Worm (Caenorhabditis elegans) whole organism, young adult: ENCODE results near the gene ifg-1.

Experiments used
- B0035.1 ChIP-seq: sonication (generic microtip); optimal IDR thresholded peaks from 2 replicates; lab custom pipeline; 2016; ENCODE audit warnings: missing genetic modification characterization, mild to moderate bottlenecking, missing compliant biosample characterization, missing genotype, missing genetic modification reagents
- F33H1.4 ChIP-seq: fragments of 200-800 bp; sonication (Bioruptor generic); IDR thresholded peaks from 2 replicates; pipeline ENCODE4 v1.3.6; 2022; ENCODE audit warnings: missing genetic modification reagents, missing genetic modification characterization, missing compliant biosample characterization
- F49E8.2 ChIP-seq: sonication (generic microtip); optimal IDR thresholded peaks from 3 replicates; lab custom pipeline; 2017; ENCODE audit warnings: missing genetic modification characterization, mild to moderate bottlenecking, missing compliant biosample characterization, antibody characterized with exemption, moderate library complexity; ENCODE audit not compliant: insufficient read depth
- aptf-3 ChIP-seq: fragments of 200-800 bp; sonication (Bioruptor generic); IDR thresholded peaks from 2 replicates; pipeline ENCODE4 v1.3.6; 2022; ENCODE audit warnings: missing genetic modification characterization, missing compliant biosample characterization
- athp-1 ChIP-seq: sonication (generic microtip); optimal IDR thresholded peaks from 2 replicates; lab custom pipeline; 2017; ENCODE audit warnings: mild to moderate bottlenecking, missing genetic modification characterization, missing compliant biosample characterization
- bed-1 ChIP-seq: fragments of 200-800 bp; sonication (Bioruptor generic); IDR thresholded peaks from 2 replicates; pipeline ENCODE4 v1.3.6; 2022; ENCODE audit warnings: missing genetic modification reagents, missing genetic modification characterization, missing compliant biosample characterization
- efl-1 ChIP-seq: fragments of 150-350 bp; optimal IDR thresholded peaks from 2 replicates; lab custom pipeline; 2014; ENCODE audit warnings: missing biosample characterization, missing genetic modification reagents, missing genetic modification characterization
- hlh-12 ChIP-seq: sonication (generic microtip); optimal IDR thresholded peaks from 2 replicates; lab custom pipeline; 2016; ENCODE audit warnings: missing genetic modification characterization, missing compliant biosample characterization
- hmg-20 ChIP-seq: fragments of 200-800 bp; sonication (Bioruptor generic); IDR thresholded peaks from 2 replicates; pipeline ENCODE4 v1.3.6; 2022; ENCODE audit warnings: missing genetic modification reagents, missing genetic modification characterization, missing compliant biosample characterization
- let-526 ChIP-seq: fragments of 200-800 bp; sonication (Bioruptor generic); IDR thresholded peaks from 2 replicates; pipeline ENCODE4 v1.3.6; 2022; ENCODE audit warnings: missing genetic modification reagents, missing genetic modification characterization, missing compliant biosample characterization
- madf-6 ChIP-seq: fragments of 200-800 bp; sonication (Bioruptor generic); IDR thresholded peaks from 2 replicates; pipeline ENCODE4 v1.3.6; 2022; ENCODE audit warnings: missing genetic modification reagents, missing genetic modification characterization, missing compliant biosample characterization
- mcd-1 ChIP-seq: fragments of 200-800 bp; sonication (Bioruptor generic); IDR thresholded peaks from 2 replicates; pipeline ENCODE4 v1.3.6; 2022; ENCODE audit warnings: missing genetic modification reagents, missing genetic modification characterization, missing compliant biosample characterization
- nfya-2 ChIP-seq: fragments of 200-800 bp; sonication (Bioruptor generic); IDR thresholded peaks from 2 replicates; pipeline ENCODE4 v1.3.6; 2022; ENCODE audit warnings: missing genetic modification reagents, missing genetic modification characterization, missing compliant biosample characterization
- sea-2 ChIP-seq: fragments of 200-800 bp; sonication (Bioruptor generic); IDR thresholded peaks from 2 replicates; pipeline ENCODE4 v1.3.6; 2022; ENCODE audit warnings: missing genetic modification characterization, missing compliant biosample characterization

- TF ChIP-seq efl-1 (GFP tag; lab: Kevin White, UChicago): no peak
- no peak for TF ChIP-seq let-526 (GFP tag; lab: Robert Waterston, UW)
- no peak for TF ChIP-seq B0035.1 (tag; lab: Kevin White, UChicago)
- TF ChIP-seq nfya-2 (GFP tag; lab: Robert Waterston, UW): no peak
- no peak for TF ChIP-seq F49E8.2
- no peak for TF ChIP-seq sea-2 (GFP tag; lab: Robert Waterston, UW)
- no peak for TF ChIP-seq hmg-20 (GFP tag; lab: Robert Waterston, UW)
- no peak for TF ChIP-seq athp-1 (tag; lab: Kevin White, UChicago)
- TF ChIP-seq bed-1 (GFP tag; lab: Robert Waterston, UW): no peak
- no peak for TF ChIP-seq F33H1.4 (GFP tag; lab: Robert Waterston, UW)
- no peak for TF ChIP-seq mcd-1 (GFP tag; lab: Robert Waterston, UW)
- no peak for TF ChIP-seq madf-6 (GFP tag; lab: Robert Waterston, UW)
- TF ChIP-seq aptf-3 (GFP tag; lab: Robert Waterston, UW): no peak
- TF ChIP-seq hlh-12 (tag; lab: Kevin White, UChicago): no peak
Measured at ce11 chrII:8174148-8174547, 42.9 kb upstream of the ifg-1 start.
